ENCODE assay signal across 3 worm cellular contexts in genomic region chrII:9807519-9807972, ce11.
TF ChIP-seq lines count a peak whose summit lies in the region.

TSS of gene cyp-13A8 (minus strand) at chrII:9807569.

TF ChIP-seq in whole organism, L1 larva, 84 proteins besides CTCF, POLR2A, EP300 and RAD21 (continued from another document and continues in another):
- no peak for TF ChIP-seq zip-4 (GFP tag; optimal IDR thresholded peaks at IDR 0.05; lab: Kevin White, UChicago)
- TF ChIP-seq nhr-11 (tag; optimal IDR thresholded peaks at IDR 0.05; lab: Kevin White, UChicago) = no peak
- TF ChIP-seq unc-130 (tag; optimal IDR thresholded peaks at IDR 0.05; lab: Kevin White, UChicago) = no peak
- TF ChIP-seq dpl-1 (GFP tag; optimal IDR thresholded peaks at IDR 0.05; lab: Kevin White, UChicago) = no peak
- peak; percentile 93 for TF ChIP-seq nhr-20 (tag; optimal IDR thresholded peaks at IDR 0.05; lab: Kevin White, UChicago)
- no peak for TF ChIP-seq C16A3.4 (tag; optimal IDR thresholded peaks at IDR 0.05; lab: Kevin White, UChicago)
- TF ChIP-seq swsn-7 (tag; optimal IDR thresholded peaks at IDR 0.05; lab: Kevin White, UChicago) = no peak
- no peak for TF ChIP-seq alr-1 (tag; optimal IDR thresholded peaks at IDR 0.05; lab: Kevin White, UChicago; ENCODE audit: borderline replicate concordance)
- TF ChIP-seq snu-23 (GFP tag; optimal IDR thresholded peaks at IDR 0.05; lab: Kevin White, UChicago) = peak; percentile 23
- no peak for TF ChIP-seq nhr-90 (tag; optimal IDR thresholded peaks at IDR 0.05; lab: Kevin White, UChicago; ENCODE audit: poor library complexity)
- no peak for TF ChIP-seq jun-1 (tag; optimal IDR thresholded peaks at IDR 0.05; lab: Kevin White, UChicago)
- TF ChIP-seq zag-1 (tag; optimal IDR thresholded peaks at IDR 0.05; lab: Kevin White, UChicago) = no peak
- TF ChIP-seq skn-1 (tag; optimal IDR thresholded peaks at IDR 0.05; lab: Kevin White, UChicago) = no peak
- TF ChIP-seq fkh-10 (GFP tag; optimal IDR thresholded peaks at IDR 0.05; lab: Kevin White, UChicago) = no peak
- TF ChIP-seq elt-2 (tag; optimal IDR thresholded peaks at IDR 0.05; lab: Kevin White, UChicago) = peak; percentile 66
- peak; percentile 60 for TF ChIP-seq nhr-85 (tag; lab: Kevin White, UChicago)
- TF ChIP-seq snpc-4 (tag; optimal IDR thresholded peaks at IDR 0.05; lab: Kevin White, UChicago) = no peak
- TF ChIP-seq hlh-17 (GFP tag; optimal IDR thresholded peaks at IDR 0.05; lab: Kevin White, UChicago; ENCODE audit: borderline replicate concordance) = no peak
- no peak for TF ChIP-seq tbx-2 (tag; optimal IDR thresholded peaks at IDR 0.05; lab: Kevin White, UChicago)
- TF ChIP-seq efl-1 (optimal IDR thresholded peaks at IDR 0.05; lab: Kevin White, UChicago) = no peak
- peak in 1 of 2 experiments; percentile 91 for TF ChIP-seq efl-1 (GFP tag; optimal IDR thresholded peaks at IDR 0.05 in 1 of 2; lab: Kevin White, UChicago)
- no peak for TF ChIP-seq fkh-4 (tag; optimal IDR thresholded peaks at IDR 0.05; lab: Kevin White, UChicago; ENCODE audit: borderline replicate concordance)
- TF ChIP-seq nhr-71 (tag; optimal IDR thresholded peaks at IDR 0.05; lab: Kevin White, UChicago) = peak; percentile 31
- TF ChIP-seq ces-1 (GFP tag; optimal IDR thresholded peaks at IDR 0.05; lab: Kevin White, UChicago) = no peak
- no peak for TF ChIP-seq lin-13 (GFP tag; optimal IDR thresholded peaks at IDR 0.05; lab: Kevin White, UChicago)
- TF ChIP-seq isw-1 (GFP tag; IDR thresholded peaks at IDR 0.05; lab: Robert Waterston, UW) = no peak
- no peak for TF ChIP-seq sox-4 (tag; optimal IDR thresholded peaks at IDR 0.05; lab: Kevin White, UChicago)
- TF ChIP-seq C04F5.9 (tag; optimal IDR thresholded peaks at IDR 0.05; lab: Kevin White, UChicago) = no peak
- no peak for TF ChIP-seq ets-5 (GFP tag; IDR thresholded peaks at IDR 0.05; lab: Robert Waterston, UW)
- no peak for TF ChIP-seq unc-98 (GFP tag; IDR thresholded peaks at IDR 0.05; lab: Robert Waterston, UW)
- no peak for TF ChIP-seq nhr-76 (tag; optimal IDR thresholded peaks at IDR 0.05; lab: Kevin White, UChicago)
- TF ChIP-seq pax-3 (tag; optimal IDR thresholded peaks at IDR 0.05; lab: Kevin White, UChicago) = no peak
- TF ChIP-seq pqm-1 (tag; optimal IDR thresholded peaks at IDR 0.05; lab: Kevin White, UChicago) = no peak
- no peak for TF ChIP-seq aly-2 (tag; optimal IDR thresholded peaks at IDR 0.05; lab: Kevin White, UChicago)
- TF ChIP-seq fos-1 (tag; optimal IDR thresholded peaks at IDR 0.05; lab: Kevin White, UChicago) = no peak
- no peak for TF ChIP-seq tlp-1 (tag; optimal IDR thresholded peaks at IDR 0.05; lab: Kevin White, UChicago)
- TF ChIP-seq efl-3 (GFP tag; optimal IDR thresholded peaks at IDR 0.05; lab: Kevin White, UChicago) = no peak
- no peak for TF ChIP-seq sup-37 (GFP tag; optimal IDR thresholded peaks at IDR 0.05; lab: Kevin White, UChicago)
- peak in 1 of 6 experiments; percentile 43 for TF ChIP-seq elt-3 (tag; optimal IDR thresholded peaks at IDR 0.05; lab: Kevin White, UChicago)
- no peak for TF ChIP-seq nhr-47 (tag; optimal IDR thresholded peaks at IDR 0.05; lab: Kevin White, UChicago)
- TF ChIP-seq blmp-1 (tag; optimal IDR thresholded peaks at IDR 0.05; lab: Kevin White, UChicago) = peak; percentile 32
- no peak for TF ChIP-seq lsy-2 (tag; optimal IDR thresholded peaks at IDR 0.05; lab: Kevin White, UChicago)
- no peak for TF ChIP-seq ceh-88 (GFP tag; IDR thresholded peaks at IDR 0.05; lab: Robert Waterston, UW)
- no peak for TF ChIP-seq sptf-1 (tag; optimal IDR thresholded peaks at IDR 0.05; lab: Kevin White, UChicago)
- no peak for TF ChIP-seq lin-39 (tag; optimal IDR thresholded peaks at IDR 0.05; lab: Kevin White, UChicago)
- TF ChIP-seq irx-1 (tag; optimal IDR thresholded peaks at IDR 0.05; lab: Kevin White, UChicago) = no peak

TF ChIP-seq in whole organism, L2 larva, 48 proteins besides CTCF, POLR2A, EP300 and RAD21 (continued from another document):
- no peak for TF ChIP-seq egl-27 (tag; optimal IDR thresholded peaks at IDR 0.05; lab: Kevin White, UChicago)
- no peak for TF ChIP-seq mab-5 (tag; optimal IDR thresholded peaks at IDR 0.05; lab: Kevin White, UChicago)
TF ChIP-seq in whole organism, L2 larva: peak in this region for 4.

TF ChIP-seq in whole organism, L4 larva, 104 proteins besides CTCF, POLR2A, EP300 and RAD21 (continued from another document):
- TF ChIP-seq pqm-1 (tag; optimal IDR thresholded peaks at IDR 0.05; lab: Kevin White, UChicago) (peak; percentile 91), mdl-1 (tag; optimal IDR thresholded peaks at IDR 0.05; lab: Kevin White, UChicago) (peak in 1 of 2 experiments; percentile 66), aha-1 (tag; lab: Kevin White, UChicago) (peak; percentile 38), unc-62 (GFP tag; optimal IDR thresholded peaks at IDR 0.05 in 1 of 2; lab: Kevin White, UChicago) (peak in 1 of 2 experiments; percentile 21), unc-62 (tag; optimal IDR thresholded peaks at IDR 0.05; lab: Kevin White, UChicago) (no peak), F10B5.3 (tag; optimal IDR thresholded peaks at IDR 0.05; lab: Kevin White, UChicago) (no peak), madf-5 (GFP tag; IDR thresholded peaks at IDR 0.05; lab: Robert Waterston, UW) (no peak), dve-1 (tag; optimal IDR thresholded peaks at IDR 0.05; lab: Kevin White, UChicago; ENCODE audit: insufficient read depth) (peak; percentile 68), mxl-3 (GFP tag; optimal IDR thresholded peaks at IDR 0.05; lab: Kevin White, UChicago) (peak; percentile 56), php-3 (GFP tag; IDR thresholded peaks at IDR 0.05; lab: Robert Waterston, UW) (no peak), nhr-77 (tag; optimal IDR thresholded peaks at IDR 0.05; lab: Kevin White, UChicago) (peak; percentile 1)
